Fruit fly (Drosophila melanogaster) whole organism, pupa: Measurements from ENCODE around the gene disco-r.

Experiments
- CG10348 ChIP-seq: fragments of 200-800 bp; sonication (Bioruptor generic); IDR thresholded peaks from 2 replicates; pipeline ENCODE4 v1.3.6; 2022; ENCODE audit warnings: missing biosample characterization, missing genetic modification characterization
- CG12605 ChIP-seq: fragments of 200-800 bp; sonication (Bioruptor generic); IDR thresholded peaks from 2 replicates; pipeline ENCODE4 v1.3.6; 2022; ENCODE audit warnings: missing biosample characterization, missing genetic modification characterization
- CG13204 ChIP-seq: fragments of 200-800 bp; sonication (Bioruptor generic); optimal IDR thresholded peaks from 2 replicates; lab custom pipeline; 2018; ENCODE audit warnings: missing biosample characterization, mild to moderate bottlenecking, missing genetic modification characterization, moderate library complexity
- CG14655 ChIP-seq: fragments of 200-800 bp; sonication (Bioruptor generic); optimal IDR thresholded peaks from 3 replicates; lab custom pipeline; 2017; ENCODE audit warnings: mild to moderate bottlenecking, missing biosample characterization, missing genetic modification reagents, missing genetic modification characterization
- CG15710 ChIP-seq: fragments of 200-800 bp; sonication (Bioruptor generic); optimal IDR thresholded peaks from 2 replicates; lab custom pipeline; 2018; ENCODE audit warnings: missing biosample characterization, mild to moderate bottlenecking, missing genetic modification characterization, moderate library complexity
- CG17806 ChIP-seq: fragments of 200-800 bp; sonication (Bioruptor generic); optimal IDR thresholded peaks from 2 replicates; lab custom pipeline; 2018; ENCODE audit warnings: missing biosample characterization, mild to moderate bottlenecking, missing genetic modification characterization, moderate library complexity
- CG32121 ChIP-seq: fragments of 200-800 bp; sonication (Bioruptor generic); IDR thresholded peaks from 2 replicates; pipeline ENCODE4 v1.3.6; 2022; ENCODE audit warnings: missing biosample characterization, missing genetic modification characterization
- CG34367 ChIP-seq: fragments of 200-800 bp; sonication (Bioruptor generic); optimal IDR thresholded peaks from 2 replicates; lab custom pipeline; 2018; ENCODE audit warnings: missing biosample characterization, mild to moderate bottlenecking, missing genetic modification characterization
- CG4496 ChIP-seq: fragments of 200-800 bp; sonication (Bioruptor generic); IDR thresholded peaks from 3 replicates; pipeline ENCODE4 v1.3.6; 2022; ENCODE audit warnings: missing biosample characterization, missing genetic modification characterization
- CG8159 ChIP-seq: fragments of 200-800 bp; sonication (Bioruptor generic); optimal IDR thresholded peaks from 3 replicates; lab custom pipeline; 2018; ENCODE audit warnings: missing biosample characterization, mild to moderate bottlenecking, missing genetic modification characterization, moderate library complexity
- CG8301 ChIP-seq: fragments of 200-800 bp; sonication (Bioruptor generic); optimal IDR thresholded peaks from 2 replicates; lab custom pipeline; 2018; ENCODE audit warnings: missing biosample characterization, mild to moderate bottlenecking, missing genetic modification characterization
- CG9948 ChIP-seq: fragments of 200-800 bp; sonication (Bioruptor generic); optimal IDR thresholded peaks from 2 replicates; lab custom pipeline; 2018; ENCODE audit warnings: missing biosample characterization, mild to moderate bottlenecking, missing genetic modification characterization, moderate library complexity
- D1 ChIP-seq: fragments of 200-800 bp; sonication (Bioruptor generic); optimal IDR thresholded peaks from 2 replicates; lab custom pipeline; 2018; ENCODE audit warnings: missing biosample characterization, mild to moderate bottlenecking, missing genetic modification characterization, moderate library complexity
- EcR ChIP-seq: fragments of 200-800 bp; sonication (Bioruptor generic); optimal IDR thresholded peaks from 3 replicates; lab custom pipeline; 2019; ENCODE audit warnings: missing biosample characterization, missing genetic modification characterization, mild to moderate bottlenecking, moderate library complexity, missing genetic modification reagents
- Ets98B ChIP-seq: fragments of 200-800 bp; sonication (Bioruptor generic); IDR thresholded peaks from 2 replicates; pipeline ENCODE4 v1.3.6; 2022; ENCODE audit warnings: missing biosample characterization, missing genetic modification characterization
- Pif1A ChIP-seq: fragments of 200-800 bp; sonication (Bioruptor generic); optimal IDR thresholded peaks from 3 replicates; lab custom pipeline; 2016; ENCODE audit warnings: missing biosample characterization, missing genetic modification characterization
- Pif1B ChIP-seq: fragments of 200-800 bp; sonication (Bioruptor generic); optimal IDR thresholded peaks from 3 replicates; lab custom pipeline; 2016; ENCODE audit warnings: missing biosample characterization, missing genetic modification characterization
- Snoo ChIP-seq: fragments of 200-800 bp; sonication (Bioruptor generic); optimal IDR thresholded peaks from 3 replicates; lab custom pipeline; 2017; ENCODE audit warnings: missing biosample characterization, mild to moderate bottlenecking, missing genetic modification characterization, inconsistent platforms
- fd96Ca ChIP-seq: fragments of 200-800 bp; sonication (Bioruptor generic); IDR thresholded peaks from 3 replicates; pipeline ENCODE4 v1.3.6; 2022; ENCODE audit warnings: missing biosample characterization, missing genetic modification characterization
- gl ChIP-seq: fragments of 200-800 bp; sonication (Bioruptor generic); optimal IDR thresholded peaks from 2 replicates; lab custom pipeline; 2018; ENCODE audit warnings: missing biosample characterization, mild to moderate bottlenecking, missing genetic modification characterization
- rn ChIP-seq: fragments of 200-800 bp; sonication (Bioruptor generic); IDR thresholded peaks from 2 replicates; pipeline ENCODE4 v1.3.6; 2022; ENCODE audit warnings: missing biosample characterization, missing genetic modification characterization

Gene disco-r

dm6 chrX:16157445-16157844 lies 8.7 kb upstream of the disco-r start:
- TF ChIP-seq gl: no peak
- no peak for TF ChIP-seq CG15710 (tag; lab: Kevin White, UChicago)
- no peak for TF ChIP-seq rn (GFP tag; lab: Robert Waterston, UW)
- no peak for TF ChIP-seq CG17806 (tag; lab: Kevin White, UChicago)
- TF ChIP-seq CG32121 (GFP tag; lab: Robert Waterston, UW): no peak
- no peak for TF ChIP-seq CG14655 (GFP tag; lab: Kevin White, UChicago)
- TF ChIP-seq, all 21 proteins: peak for 0

DNA sequence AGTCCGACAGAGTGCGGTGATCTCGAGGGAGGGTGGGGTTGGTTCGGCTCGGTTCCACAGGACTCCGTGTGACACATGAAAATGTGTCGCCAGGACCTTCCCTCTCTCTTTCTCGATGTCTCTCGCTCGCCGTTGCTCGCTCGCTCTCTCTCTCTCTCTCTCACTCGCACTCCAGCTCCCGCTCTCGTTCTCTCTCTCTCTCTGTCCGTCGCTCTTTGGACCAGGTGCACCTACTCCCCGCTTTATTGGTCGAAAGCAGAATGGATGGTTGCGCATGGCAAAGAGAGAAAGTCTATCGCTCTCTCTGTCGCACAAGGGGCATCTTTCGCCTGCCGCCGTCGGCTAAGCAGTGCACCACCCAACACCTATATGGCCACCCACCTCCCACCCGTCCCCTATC lies 1.8 kb upstream of the disco-r start:
- 0 out of 3 replicates have a peak, but pooled peaks have one; percentile 32 for TF ChIP-seq fd96Ca (GFP tag; lab: Robert Waterston, UW)
- TF ChIP-seq CG4496 (GFP tag; lab: Robert Waterston, UW): peak; percentile 33; the same call in 1 of the 3 replicates
- TF ChIP-seq CG13204 (GFP tag; lab: Kevin White, UChicago): no peak

DNA sequence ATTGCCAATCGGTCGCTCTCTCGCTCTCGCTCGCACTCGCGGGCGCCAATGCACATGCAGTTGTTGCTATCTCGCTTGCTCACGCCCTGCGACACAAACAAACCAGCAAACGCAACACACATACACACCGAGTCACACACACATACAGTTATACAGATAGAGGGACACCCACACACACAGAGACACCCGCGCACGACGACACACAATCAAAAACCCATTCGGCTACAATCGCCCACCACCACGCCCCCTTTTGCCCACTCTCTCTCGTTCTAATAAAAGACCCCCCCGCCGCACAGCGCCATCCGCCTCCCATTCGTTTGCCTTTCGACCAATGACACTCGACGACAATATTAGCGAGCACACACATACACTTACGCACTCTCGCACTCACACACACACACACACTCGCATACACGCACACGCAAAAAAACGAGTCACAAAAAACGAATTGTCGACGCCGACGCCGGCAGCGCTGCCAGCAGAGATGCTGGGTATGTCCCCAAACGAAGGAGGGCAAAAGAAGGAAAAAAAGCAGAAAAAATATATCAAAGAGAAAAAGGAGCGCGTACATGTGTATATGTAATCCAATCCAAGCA lies 1.0 kb downstream of the disco-r start:
- TF ChIP-seq CG32121 (GFP tag; lab: Robert Waterston, UW) (peak; percentile 42; the same call in 1 of the 2 replicates), CG14655 (GFP tag; lab: Kevin White, UChicago) (peak; percentile 27), EcR (GFP tag; lab: Kevin White, UChicago) (peak; percentile 8), fd96Ca (GFP tag; lab: Robert Waterston, UW) (peak; percentile 66; the same call in 2 of the 3 replicates), rn (GFP tag; lab: Robert Waterston, UW) (0 out of 2 replicates have a peak, but pooled peaks have one; percentile 5), Pif1B (GFP tag; lab: Kevin White, UChicago) (no peak), CG10348 (no peak), CG12605 (GFP tag; lab: Robert Waterston, UW) (peak; percentile 19; the same call in 1 of the 2 replicates), CG4496 (GFP tag; lab: Robert Waterston, UW) (peak; percentile 43; the same call in 2 of the 3 replicates)

- TF ChIP-seq CG9948 (tag; lab: Kevin White, UChicago) (peak; percentile 22), CG15710 (tag; lab: Kevin White, UChicago) (no peak), fd96Ca (GFP tag; lab: Robert Waterston, UW) (no peak), Pif1B (GFP tag; lab: Kevin White, UChicago) (no peak), CG14655 (GFP tag; lab: Kevin White, UChicago) (peak; percentile 5), CG13204 (GFP tag; lab: Kevin White, UChicago) (no peak), CG8159 (tag; lab: Kevin White, UChicago) (peak; percentile 21), CG34367 (tag; lab: Kevin White, UChicago) (no peak), CG4496 (GFP tag; lab: Robert Waterston, UW) (no peak), CG8301 (tag; lab: Kevin White, UChicago) (no peak), CG12605 (GFP tag; lab: Robert Waterston, UW) (no peak), D1 (tag; lab: Kevin White, UChicago) (no peak), Snoo (no peak), CG17806 (tag; lab: Kevin White, UChicago) (no peak)
These were observed 5.8 kb downstream of the disco-r start for dm6 chrX:16143012-16143411.

DNA sequence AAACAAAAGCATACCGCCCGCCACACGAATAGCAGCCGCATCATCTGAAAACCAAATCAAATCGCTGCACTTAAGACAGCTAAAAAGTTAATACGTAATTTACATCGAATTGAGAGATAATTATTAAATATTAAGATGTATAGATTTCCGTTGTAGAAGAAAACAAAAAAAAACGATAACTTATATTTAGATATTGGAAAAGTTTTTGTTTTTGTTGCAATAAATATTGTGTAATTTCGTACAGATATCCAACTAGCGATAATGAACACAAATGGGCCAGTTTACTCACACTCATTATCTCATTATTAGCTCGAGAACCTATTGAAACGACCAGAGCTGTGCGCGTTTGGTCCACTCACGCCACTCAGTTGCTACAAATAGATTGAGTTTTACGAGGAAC lies 8.2 kb downstream of the disco-r start:
- TF ChIP-seq Pif1B (GFP tag; lab: Kevin White, UChicago): peak; percentile 33
- TF ChIP-seq CG4496 (GFP tag; lab: Robert Waterston, UW): no peak
- TF ChIP-seq CG8159 (tag; lab: Kevin White, UChicago): peak; percentile 77
- TF ChIP-seq CG12605 (GFP tag; lab: Robert Waterston, UW): no peak
- TF ChIP-seq Snoo: no peak
- no peak for TF ChIP-seq CG32121 (GFP tag; lab: Robert Waterston, UW)
- TF ChIP-seq D1 (tag; lab: Kevin White, UChicago): no peak
- peak; percentile 60 for TF ChIP-seq CG34367 (tag; lab: Kevin White, UChicago)
- TF ChIP-seq gl: no peak
- peak; percentile 29 for TF ChIP-seq Pif1A
- TF ChIP-seq EcR (GFP tag; lab: Kevin White, UChicago): no peak
- no peak for TF ChIP-seq rn (GFP tag; lab: Robert Waterston, UW)
- TF ChIP-seq CG14655 (GFP tag; lab: Kevin White, UChicago): peak; percentile 80
- TF ChIP-seq CG8301 (tag; lab: Kevin White, UChicago): peak; percentile 52
- peak; percentile 67 for TF ChIP-seq CG9948 (tag; lab: Kevin White, UChicago)
- TF ChIP-seq CG10348: no peak
- no peak for TF ChIP-seq Ets98B (GFP tag; lab: Robert Waterston, UW)
- TF ChIP-seq CG15710 (tag; lab: Kevin White, UChicago): peak; percentile 64
- TF ChIP-seq CG17806 (tag; lab: Kevin White, UChicago): peak; percentile 55
- TF ChIP-seq fd96Ca (GFP tag; lab: Robert Waterston, UW): no peak
- peak; percentile 22 for TF ChIP-seq CG13204 (GFP tag; lab: Kevin White, UChicago)

dm6 chrX:16139030-16139429 lies 9.7 kb downstream of the disco-r start:
- TF ChIP-seq Pif1A: peak; percentile 22
- peak; percentile 20 for TF ChIP-seq Pif1B (GFP tag; lab: Kevin White, UChicago)
- TF ChIP-seq CG8159 (tag; lab: Kevin White, UChicago): peak; percentile 36
- TF ChIP-seq CG8301 (tag; lab: Kevin White, UChicago): peak; percentile 15
- TF ChIP-seq CG4496 (GFP tag; lab: Robert Waterston, UW): peak; percentile 35; the same call in 1 of the 3 replicates
- TF ChIP-seq CG10348: no peak
- TF ChIP-seq Snoo: no peak
- 0 out of 2 replicates have a peak, but pooled peaks have one; percentile 24 for TF ChIP-seq Ets98B (GFP tag; lab: Robert Waterston, UW)
- no peak for TF ChIP-seq EcR (GFP tag; lab: Kevin White, UChicago)
- no peak for TF ChIP-seq CG12605 (GFP tag; lab: Robert Waterston, UW)
- no peak for TF ChIP-seq gl
- TF ChIP-seq CG9948 (tag; lab: Kevin White, UChicago): peak; percentile 43
- no peak for TF ChIP-seq fd96Ca (GFP tag; lab: Robert Waterston, UW)
- no peak for TF ChIP-seq CG13204 (GFP tag; lab: Kevin White, UChicago)
- TF ChIP-seq CG32121 (GFP tag; lab: Robert Waterston, UW): 0 out of 2 replicates have a peak, but pooled peaks have one; percentile 9
- TF ChIP-seq CG15710 (tag; lab: Kevin White, UChicago): peak; percentile 16
- no peak for TF ChIP-seq D1 (tag; lab: Kevin White, UChicago)
- peak; percentile 42 for TF ChIP-seq CG17806 (tag; lab: Kevin White, UChicago)
- no peak for TF ChIP-seq rn (GFP tag; lab: Robert Waterston, UW)
- TF ChIP-seq CG14655 (GFP tag; lab: Kevin White, UChicago): peak; percentile 39
- TF ChIP-seq CG34367 (tag; lab: Kevin White, UChicago): no peak
